Worm (Caenorhabditis elegans) whole organism, L2 larva: ENCODE measurements around the gene C23G10.7.

Experiments
- R02D3.7 ChIP-seq: fragments of 150-350 bp; optimal IDR thresholded peaks from 2 replicates; lab custom pipeline; 2014; ENCODE audit warnings: missing biosample characterization, missing genetic modification characterization
- Y55F3AM.14 ChIP-seq: fragments of 200-800 bp; sonication (Bioruptor generic); optimal IDR thresholded peaks from 2 replicates; lab custom pipeline; 2018; ENCODE audit warnings: mild to moderate bottlenecking, missing genetic modification characterization, missing compliant biosample characterization
- ZK546.5 ChIP-seq: sonication (generic microtip); optimal IDR thresholded peaks from 2 replicates; lab custom pipeline; 2017; ENCODE audit warnings: missing biosample characterization, missing genetic modification characterization
- blmp-1 ChIP-seq: sonication (generic microtip); optimal IDR thresholded peaks from 2 replicates; lab custom pipeline; 2017; ENCODE audit warnings: missing genetic modification characterization, mild to moderate bottlenecking, missing compliant biosample characterization, antibody characterized with exemption, moderate library complexity; ENCODE audit not compliant: insufficient read depth
- elt-1 ChIP-seq: fragments of 150-350 bp; optimal IDR thresholded peaks from 2 replicates; lab custom pipeline; 2014; ENCODE audit warnings: missing biosample characterization, missing genetic modification characterization
- gmeb-1 ChIP-seq: fragments of 150-350 bp; optimal IDR thresholded peaks from 2 replicates; lab custom pipeline; 2014; ENCODE audit warnings: missing biosample characterization, missing genetic modification characterization
- lin-13 ChIP-seq: fragments of 150-350 bp; optimal IDR thresholded peaks from 2 replicates; lab custom pipeline; 2014; ENCODE audit warnings: missing biosample characterization, missing genetic modification reagents, missing genetic modification characterization
- nhr-11 ChIP-seq: fragments of 150-350 bp; optimal IDR thresholded peaks from 2 replicates; lab custom pipeline; 2014; ENCODE audit warnings: missing biosample characterization, missing genetic modification characterization
- skn-1 ChIP-seq: sonication (generic microtip); optimal IDR thresholded peaks from 2 replicates; lab custom pipeline; 2017; ENCODE audit warnings: missing biosample characterization, missing genetic modification characterization
- sma-9 ChIP-seq, 2 experiments: fragments of 150-350 bp in 1 of 2; sonication (generic microtip) in 1 of 2; optimal IDR thresholded peaks; 2 replicates each; lab custom pipeline; 2014 to 2016; ENCODE audit warnings: missing genetic modification characterization in 2 of 2, mild to moderate bottlenecking in 1 of 2, missing biosample characterization in 1 of 2, missing compliant biosample characterization in 1 of 2, missing genetic modification reagents in 1 of 2, moderate library complexity in 1 of 2
- snpc-4 ChIP-seq: fragments of 150-350 bp; optimal IDR thresholded peaks from 2 replicates; lab custom pipeline; 2014; ENCODE audit warnings: missing biosample characterization, missing genetic modification characterization
- unc-62 ChIP-seq: fragments of 150-350 bp; optimal IDR thresholded peaks from 2 replicates; lab custom pipeline; 2014; ENCODE audit warnings: missing biosample characterization, missing genetic modification reagents, missing genetic modification characterization
- ztf-11 ChIP-seq: sonication (generic microtip); optimal IDR thresholded peaks from 2 replicates; lab custom pipeline; 2017; ENCODE audit warnings: missing biosample characterization, missing genetic modification characterization

DNA sequence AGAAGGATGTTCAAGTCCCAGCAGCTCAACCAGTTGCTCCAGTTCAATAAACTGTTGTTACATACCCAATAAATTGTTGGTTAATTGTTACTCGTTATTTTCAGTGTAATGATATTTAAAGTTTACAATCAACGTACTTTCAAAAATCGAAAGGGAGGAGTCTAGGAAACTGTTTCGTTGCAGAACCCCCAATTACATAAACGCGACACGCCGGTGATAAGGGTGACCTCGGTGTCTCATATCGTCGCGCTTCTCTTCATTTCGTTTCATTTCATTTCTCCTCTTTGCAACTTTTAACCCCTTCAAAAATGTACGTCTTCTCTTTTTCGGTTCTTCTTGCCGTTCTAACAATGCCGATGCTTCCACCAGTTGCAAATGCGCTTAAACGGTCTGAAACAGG, 9.7 kb upstream of the C23G10.7 start, which contains the start of gene C23G10.2:
- no peak for TF ChIP-seq gmeb-1 (tag; lab: Kevin White, UChicago)
- no peak for TF ChIP-seq Y55F3AM.14 (GFP tag; lab: Kevin White, UChicago)
- no peak for TF ChIP-seq unc-62 (GFP tag; lab: Kevin White, UChicago)
- no peak for TF ChIP-seq lin-13 (GFP tag; lab: Kevin White, UChicago)
- TF ChIP-seq elt-1 (tag; lab: Kevin White, UChicago) = no peak
- no peak for TF ChIP-seq skn-1
- TF ChIP-seq R02D3.7 (tag; lab: Kevin White, UChicago) = no peak
- no peak for TF ChIP-seq ZK546.5 (tag; lab: Kevin White, UChicago)
- TF ChIP-seq sma-9 (GFP tag; optimal IDR thresholded peaks at IDR 0.05; lab: Kevin White, UChicago) = no peak
- no peak for TF ChIP-seq sma-9 (tag; optimal IDR thresholded peaks at IDR 0.05; lab: Kevin White, UChicago)
- TF ChIP-seq blmp-1 (tag; lab: Kevin White, UChicago) = no peak
- TF ChIP-seq ztf-11 (tag; lab: Kevin White, UChicago) = no peak
- TF ChIP-seq nhr-11 = no peak
- TF ChIP-seq snpc-4 (tag; lab: Kevin White, UChicago) = no peak
